Worm (Caenorhabditis elegans) whole organism, L2 larva: ENCODE data around the gene K08D8.12.

Experiments
- ama-1 ChIP-seq: fragments of 150-350 bp; optimal IDR thresholded peaks from 2 replicates; lab custom pipeline; 2018; ENCODE audit warnings: inconsistent platforms
- ceh-82 ChIP-seq: fragments of 150-350 bp; optimal IDR thresholded peaks from 2 replicates; lab custom pipeline; 2014; ENCODE audit warnings: missing biosample characterization, missing genetic modification characterization
- dmd-4 ChIP-seq: sonication (generic microtip); optimal IDR thresholded peaks from 2 replicates; lab custom pipeline; 2017; ENCODE audit warnings: missing biosample characterization, missing genetic modification characterization
- elt-3 ChIP-seq: sonication (generic microtip); optimal IDR thresholded peaks from 2 replicates; lab custom pipeline; 2017; ENCODE audit warnings: missing biosample characterization, missing genetic modification characterization
- fos-1 ChIP-seq: fragments of 150-350 bp; optimal IDR thresholded peaks from 2 replicates; lab custom pipeline; 2014; ENCODE audit warnings: missing biosample characterization, missing genetic modification characterization
- sem-4 ChIP-seq: fragments of 150-350 bp; optimal IDR thresholded peaks from 2 replicates; lab custom pipeline; 2014; ENCODE audit warnings: missing biosample characterization, missing genetic modification reagents, missing genetic modification characterization
- skn-1 ChIP-seq: sonication (generic microtip); optimal IDR thresholded peaks from 2 replicates; lab custom pipeline; 2017; ENCODE audit warnings: missing biosample characterization, missing genetic modification characterization

DNA sequence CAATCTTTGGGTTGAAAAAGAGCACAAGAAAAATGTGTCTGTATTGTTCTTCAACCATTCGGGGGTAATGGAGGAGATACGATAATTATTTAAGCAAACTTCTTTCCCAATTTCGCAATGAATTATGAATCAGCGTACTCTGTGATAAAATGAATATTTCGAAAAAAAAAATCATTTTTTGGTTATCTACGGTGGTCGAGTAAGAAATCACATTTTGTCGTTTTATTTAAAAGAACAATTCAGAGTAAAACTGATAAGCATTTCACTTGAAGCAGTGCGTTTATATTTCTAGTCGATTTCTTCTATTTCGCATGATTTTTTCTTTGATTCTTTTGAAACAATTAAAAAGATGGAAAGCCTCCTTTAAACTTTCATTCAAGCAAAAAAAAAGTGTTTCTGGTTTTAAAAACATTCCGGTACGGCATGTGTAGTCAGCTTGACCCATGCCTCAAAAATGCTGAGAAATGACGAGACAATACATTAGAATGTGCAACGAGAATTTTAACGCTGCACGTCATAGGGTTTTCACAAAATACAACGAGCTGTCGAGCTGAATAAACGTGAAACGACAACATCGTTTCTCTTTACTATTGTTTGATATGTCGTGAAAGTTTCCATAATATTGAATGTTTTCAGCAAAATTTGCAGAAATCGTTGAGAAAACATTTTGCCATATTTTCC, 9.3 kb downstream of the K08D8.12 start, which contains the start of gene K08D8.2:
- TF ChIP-seq elt-3 (tag; lab: Kevin White, UChicago) (no peak), ceh-82 (tag; lab: Kevin White, UChicago) (no peak), sem-4 (tag; lab: Kevin White, UChicago) (no peak), dmd-4 (no peak), skn-1 (tag; lab: Kevin White, UChicago) (no peak), fos-1 (peak; percentile 66), ama-1 (lab: Kevin White, UChicago) (no peak)
